Worm (Caenorhabditis elegans) whole organism, L3 larva: ENCODE data around the gene copb-1.

Experiments used
- R02D3.7 ChIP-seq: fragments of 150-350 bp; optimal IDR thresholded peaks from 2 replicates; lab custom pipeline; 2014; ENCODE audit warnings: missing biosample characterization, missing genetic modification characterization
- ceh-28 ChIP-seq: fragments of 150-350 bp; optimal IDR thresholded peaks from 2 replicates; lab custom pipeline; 2014; ENCODE audit warnings: missing biosample characterization, missing genetic modification reagents, missing genetic modification characterization
- eor-1 ChIP-seq, 2 experiments: fragments of 150-350 bp; optimal IDR thresholded peaks; 2 replicates each; lab custom pipeline; 2014 to 2018; ENCODE audit warnings: missing biosample characterization in 2 of 2, missing genetic modification characterization in 2 of 2
- lsy-12 ChIP-seq: sonication (generic microtip); optimal IDR thresholded peaks from 2 replicates; lab custom pipeline; 2016; ENCODE audit warnings: mild to moderate bottlenecking, missing genetic modification characterization, missing compliant biosample characterization
- nhr-11 ChIP-seq: fragments of 150-350 bp; optimal IDR thresholded peaks from 2 replicates; lab custom pipeline; 2014; ENCODE audit warnings: missing biosample characterization, missing genetic modification characterization
- nhr-12 ChIP-seq: fragments of 150-350 bp; optimal IDR thresholded peaks from 2 replicates; lab custom pipeline; 2014; ENCODE audit warnings: missing biosample characterization, missing genetic modification characterization
- nhr-28 ChIP-seq: fragments of 150-350 bp; optimal IDR thresholded peaks from 2 replicates; lab custom pipeline; 2014; ENCODE audit warnings: missing biosample characterization, missing genetic modification characterization
- skn-1 ChIP-seq: fragments of 150-350 bp; optimal IDR thresholded peaks from 2 replicates; lab custom pipeline; 2014; ENCODE audit warnings: missing biosample characterization, missing genetic modification characterization
- snpc-4 ChIP-seq: fragments of 150-350 bp; optimal IDR thresholded peaks from 2 replicates; lab custom pipeline; 2014; ENCODE audit warnings: missing biosample characterization, missing genetic modification characterization
- tbx-2 ChIP-seq: sonication (generic microtip); optimal IDR thresholded peaks from 2 replicates; lab custom pipeline; 2016; ENCODE audit warnings: mild to moderate bottlenecking, missing genetic modification characterization, missing compliant biosample characterization
- ztf-11 ChIP-seq: fragments of 150-350 bp; optimal IDR thresholded peaks from 2 replicates; lab custom pipeline; 2014; ENCODE audit warnings: missing biosample characterization, missing genetic modification characterization
- ztf-4 ChIP-seq: fragments of 150-350 bp; optimal IDR thresholded peaks from 2 replicates; lab custom pipeline; 2014; ENCODE audit warnings: missing biosample characterization, missing genetic modification characterization

DNA sequence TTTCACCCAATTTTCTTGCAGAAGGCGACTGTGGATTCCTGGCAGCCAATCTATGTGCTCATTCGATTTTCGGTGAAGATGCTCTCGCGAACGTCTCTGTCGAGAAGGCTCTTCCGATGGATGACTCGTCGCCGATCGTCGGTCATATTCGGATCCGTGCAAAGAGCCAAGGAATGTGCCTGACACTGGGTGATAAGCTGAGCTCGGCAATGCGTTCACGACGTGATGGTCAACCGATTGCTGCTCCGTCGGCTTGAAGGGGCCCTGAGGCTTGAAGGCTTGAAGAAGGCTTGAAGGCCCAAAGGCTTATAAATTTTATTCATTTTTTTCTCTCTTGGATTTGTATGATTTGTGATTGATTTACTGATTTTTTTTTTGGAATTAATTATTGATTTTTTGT, 8.5 kb downstream of the copb-1 start:
- TF ChIP-seq nhr-11 (no peak), lsy-12 (tag; lab: Kevin White, UChicago) (no peak), eor-1 (tag; optimal IDR thresholded peaks at IDR 0.05; lab: Kevin White, UChicago) (no peak), snpc-4 (tag; lab: Kevin White, UChicago) (no peak), skn-1 (tag; lab: Kevin White, UChicago) (no peak), ceh-28 (no peak), tbx-2 (tag; lab: Kevin White, UChicago) (no peak), R02D3.7 (tag; lab: Kevin White, UChicago) (no peak), ztf-11 (tag; lab: Kevin White, UChicago) (no peak), ztf-4 (tag; lab: Kevin White, UChicago) (no peak), nhr-12 (tag; lab: Kevin White, UChicago) (no peak), nhr-28 (tag; lab: Kevin White, UChicago) (no peak)
